Worm (Caenorhabditis elegans): ENCODE data around the gene ptr-8.

ptr-8 gene

DNA sequence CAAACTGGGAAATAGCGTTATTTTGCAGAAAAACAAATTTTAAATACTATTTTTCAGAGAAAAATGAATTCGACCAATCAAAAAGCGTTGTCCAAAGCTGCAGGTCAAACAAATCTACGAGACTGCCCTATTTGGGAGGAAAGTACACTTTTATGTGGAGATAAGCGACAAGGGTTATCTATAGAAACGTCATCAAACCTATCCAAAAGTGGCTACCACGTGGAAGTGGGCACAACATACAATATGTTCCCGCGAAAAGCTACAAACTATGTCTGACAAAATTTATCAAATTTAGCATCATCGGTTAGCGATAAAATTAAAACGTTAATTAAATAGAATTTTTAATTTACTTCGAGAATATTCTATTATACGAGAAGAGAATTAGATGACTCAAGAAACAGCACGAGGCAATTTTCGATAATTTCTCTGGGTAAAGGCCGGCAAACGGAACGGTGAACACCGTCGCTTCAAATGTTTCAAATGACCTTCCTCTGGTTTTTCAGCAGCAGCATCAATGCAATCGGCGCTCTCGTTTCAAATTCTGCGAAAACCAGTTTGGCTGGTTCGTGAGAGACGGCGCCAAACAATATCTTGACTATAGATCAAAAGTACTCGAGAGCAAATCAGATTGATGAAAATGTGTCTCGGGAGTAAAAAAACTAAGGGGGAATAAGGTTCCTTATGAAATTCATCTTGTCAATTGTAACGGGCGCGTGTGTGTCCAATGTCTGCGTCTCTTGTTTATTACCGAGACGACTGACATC is 27.2 kb upstream of the ptr-8 start (continued):
- no peak for TF ChIP-seq F26F4.8 (GFP tag; conservative IDR thresholded peaks at IDR 0.05)
- TF ChIP-seq cey-2 (tag; optimal IDR thresholded peaks at IDR 0.05; ENCODE audit: borderline replicate concordance, insufficient read depth): no peak
- no peak for TF ChIP-seq daf-16 (GFP tag; optimal IDR thresholded peaks at IDR 0.05)
- TF ChIP-seq daf-16 (tag; optimal IDR thresholded peaks at IDR 0.05): peak; percentile 62
- no peak for TF ChIP-seq lin-13 (GFP tag; optimal IDR thresholded peaks at IDR 0.05)
- TF ChIP-seq zfp-3 (GFP tag; conservative IDR thresholded peaks at IDR 0.05): no peak
- TF ChIP-seq fkh-10 (GFP tag; optimal IDR thresholded peaks at IDR 0.05): peak; percentile 32
- TF ChIP-seq snpc-1.2 (GFP tag; IDR thresholded peaks at IDR 0.05): no peak
- peak; percentile 17 for TF ChIP-seq mxl-3 (GFP tag; optimal IDR thresholded peaks at IDR 0.05)
- TF ChIP-seq nhr-11 (tag; optimal IDR thresholded peaks at IDR 0.05): no peak
- TF ChIP-seq sdz-12 (GFP tag; optimal IDR thresholded peaks at IDR 0.05): no peak
- peak; percentile 30 for TF ChIP-seq nhr-48 (tag; optimal IDR thresholded peaks at IDR 0.05)
- no peak for TF ChIP-seq hmg-1.1 (GFP tag; IDR thresholded peaks at IDR 0.05)
- TF ChIP-seq Y48G9A.11 (GFP tag; IDR thresholded peaks at IDR 0.05): no peak
- no peak for TF ChIP-seq F37D6.2 (tag; optimal IDR thresholded peaks at IDR 0.05)
- TF ChIP-seq ceh-62 (tag; optimal IDR thresholded peaks at IDR 0.05): no peak
- no peak for TF ChIP-seq ces-1 (GFP tag; optimal IDR thresholded peaks at IDR 0.05)
- no peak for TF ChIP-seq attf-4 (tag; optimal IDR thresholded peaks at IDR 0.05)

DNA sequence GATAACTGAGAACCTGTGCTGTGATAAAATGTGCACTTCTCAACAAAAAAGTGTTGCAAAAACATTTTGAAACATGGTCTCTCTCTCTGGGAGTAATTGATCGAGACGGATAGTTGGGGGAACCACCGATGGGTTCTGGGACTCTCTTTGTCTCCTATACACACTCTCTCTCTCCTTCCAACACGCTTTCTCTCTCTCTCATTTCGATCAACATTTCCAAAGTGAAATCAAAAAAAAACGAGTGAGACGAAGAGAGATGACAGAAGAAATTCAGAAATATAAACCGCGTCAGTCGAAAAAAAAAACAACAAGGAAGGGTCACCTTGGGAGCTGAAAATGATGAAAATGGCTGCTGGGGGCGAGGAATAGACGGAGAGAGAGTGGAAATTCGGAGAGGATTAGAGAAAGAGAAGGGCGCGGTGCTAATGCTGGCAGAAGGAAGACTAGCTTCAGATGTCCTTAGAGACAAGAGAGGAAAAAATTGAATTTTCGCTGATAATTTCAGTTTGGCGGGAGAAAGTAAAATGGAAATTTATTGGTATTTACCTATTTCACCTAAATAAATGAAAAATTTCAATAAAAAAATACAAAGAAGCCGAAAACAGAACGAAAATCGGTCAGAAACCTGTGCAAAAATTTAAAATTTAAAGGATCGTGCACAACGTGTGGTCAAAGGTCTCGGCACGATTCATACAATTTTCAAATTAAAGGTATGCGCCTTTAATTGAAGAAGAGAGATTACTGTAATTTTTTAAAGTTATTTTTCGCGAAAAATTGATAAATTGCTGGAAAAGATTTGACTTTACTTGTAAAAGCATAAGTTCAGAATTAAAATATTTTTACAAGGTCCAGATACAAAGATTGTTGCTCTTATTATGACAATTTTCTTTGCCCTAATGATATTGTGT is 26.1 kb upstream of the ptr-8 start:
- TF ChIP-seq nhr-10 (tag; optimal IDR thresholded peaks at IDR 0.05): no peak
- TF ChIP-seq vab-7 (GFP tag; IDR thresholded peaks at IDR 0.05): no peak
- TF ChIP-seq F10B5.3 (tag; optimal IDR thresholded peaks at IDR 0.05): no peak
- TF ChIP-seq ceh-20 (GFP tag; IDR thresholded peaks at IDR 0.05): no peak
- no peak for TF ChIP-seq tra-1 (GFP tag; IDR thresholded peaks at IDR 0.05)
- TF ChIP-seq nhr-6 (tag; optimal IDR thresholded peaks at IDR 0.05): peak; percentile 11
- 0 out of 2 replicates have a peak, but pooled peaks have one; percentile 12 for TF ChIP-seq set-16 (GFP tag; IDR thresholded peaks at IDR 0.05)
- TF ChIP-seq nhr-237 (tag; optimal IDR thresholded peaks at IDR 0.05): no peak
- TF ChIP-seq ZK337.2 (GFP tag; IDR thresholded peaks at IDR 0.05): no peak
- no peak for TF ChIP-seq zfp-2 (tag; optimal IDR thresholded peaks at IDR 0.05)
- no peak for TF ChIP-seq ceh-44 (GFP tag; IDR thresholded peaks at IDR 0.05)
- no peak for TF ChIP-seq spr-3 (GFP tag; optimal IDR thresholded peaks at IDR 0.05)
- no peak for TF ChIP-seq lin-39 (tag; optimal IDR thresholded peaks at IDR 0.05)
- no peak for TF ChIP-seq ceh-32 (tag; optimal IDR thresholded peaks at IDR 0.05; ENCODE audit: poor library complexity)
- no peak for TF ChIP-seq unc-39 (tag; optimal IDR thresholded peaks at IDR 0.05)
- no peak for TF ChIP-seq ceh-28 (tag; optimal IDR thresholded peaks at IDR 0.05)
- TF ChIP-seq cey-2 (tag; optimal IDR thresholded peaks at IDR 0.05; ENCODE audit: borderline replicate concordance, insufficient read depth): no peak
- TF ChIP-seq lir-3 (tag; optimal IDR thresholded peaks at IDR 0.05): no peak
- peak; percentile 49 for TF ChIP-seq dve-1 (tag; optimal IDR thresholded peaks at IDR 0.05; ENCODE audit: insufficient read depth)
- no peak for TF ChIP-seq ctbp-1 (GFP tag; IDR thresholded peaks at IDR 0.05)
- no peak for TF ChIP-seq zip-11 (GFP tag; IDR thresholded peaks at IDR 0.05)
- 0 out of 2 replicates have a peak, but pooled peaks have one; percentile 12 for TF ChIP-seq hmg-1.1 (GFP tag; IDR thresholded peaks at IDR 0.05)
- no peak for TF ChIP-seq nhr-11 (tag; optimal IDR thresholded peaks at IDR 0.05)
- no peak for TF ChIP-seq lin-15B (tag; optimal IDR thresholded peaks at IDR 0.05)
- TF ChIP-seq nhr-76 (tag; optimal IDR thresholded peaks at IDR 0.05): no peak
- TF ChIP-seq hlh-30 (tag; optimal IDR thresholded peaks at IDR 0.05; ENCODE audit: insufficient read depth): no peak
- TF ChIP-seq T20F7.1 (GFP tag; optimal IDR thresholded peaks at IDR 0.05): no peak
- TF ChIP-seq fos-1 (tag; optimal IDR thresholded peaks at IDR 0.05): no peak
- TF ChIP-seq zfp-3 (GFP tag; conservative IDR thresholded peaks at IDR 0.05): no peak
- no peak for TF ChIP-seq Y48G9A.11 (GFP tag; IDR thresholded peaks at IDR 0.05)
- no peak for TF ChIP-seq mdt-29 (GFP tag; IDR thresholded peaks at IDR 0.05)
- TF ChIP-seq snpc-4 (tag; optimal IDR thresholded peaks at IDR 0.05): no peak
- TF ChIP-seq Y105C5A.15 (GFP tag; IDR thresholded peaks at IDR 0.05): no peak
- peak in 1 of 2 experiments; percentile 42 for TF ChIP-seq mdl-1 (tag; optimal IDR thresholded peaks at IDR 0.05)

Data from whole organism, L4 larva.